Worm (Caenorhabditis elegans): ENCODE data around the gene sfxn-1.4.

DNA sequence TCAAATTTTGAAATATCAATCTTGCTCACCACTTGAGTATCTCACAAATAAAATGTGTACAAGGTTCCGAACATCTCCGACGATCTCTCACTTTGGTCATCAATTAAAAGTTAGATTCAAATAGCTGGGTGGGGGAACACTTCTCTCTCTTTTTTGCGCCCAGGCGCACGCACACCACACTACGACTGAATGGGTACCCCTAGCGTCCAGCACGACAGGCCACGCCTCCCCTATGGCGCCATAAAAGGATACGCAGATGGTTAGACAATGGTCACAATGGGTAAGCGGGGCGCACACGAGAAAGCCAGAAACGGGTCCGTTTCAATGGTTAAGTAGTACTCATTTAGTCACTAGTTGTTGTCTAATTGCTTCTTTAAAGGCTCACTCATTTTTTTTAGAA lies 51.1 kb downstream of the sfxn-1.4 start:
- TF ChIP-seq hlh-8 (tag; optimal IDR thresholded peaks at IDR 0.05) (no peak), eyg-1 (tag; optimal IDR thresholded peaks at IDR 0.05) (no peak), che-1 (tag; optimal IDR thresholded peaks at IDR 0.05) (no peak), tbx-2 (tag; optimal IDR thresholded peaks at IDR 0.05) (no peak), pag-3 (tag; optimal IDR thresholded peaks at IDR 0.05; ENCODE audit: borderline replicate concordance) (no peak), ceh-34 (tag; optimal IDR thresholded peaks at IDR 0.05) (no peak), tbx-7 (tag; optimal IDR thresholded peaks at IDR 0.05) (no peak), fkh-6 (tag; optimal IDR thresholded peaks at IDR 0.05) (no peak), ceh-48 (tag; optimal IDR thresholded peaks at IDR 0.05) (no peak)

All from whole organism, late embryonic.